Fruit fly (Drosophila melanogaster) whole organism, embryonic: ENCODE data around the gene CG31268.

Source experiments
- Adf1 ChIP-seq: fragments of 200-800 bp; sonication (Bioruptor generic); IDR thresholded peaks from 2 replicates; pipeline ENCODE4 v1.3.6; 2022; ENCODE audit warnings: missing biosample characterization, missing genetic modification characterization
- CG12071 ChIP-seq: fragments of 200-800 bp; sonication (Bioruptor generic); optimal IDR thresholded peaks from 3 replicates; lab custom pipeline; 2018; ENCODE audit warnings: missing biosample characterization, mild to moderate bottlenecking, missing genetic modification characterization
- CG12744 ChIP-seq: fragments of 200-800 bp; sonication (Bioruptor generic); optimal IDR thresholded peaks from 2 replicates; lab custom pipeline; 2016; ENCODE audit warnings: missing biosample characterization, missing genetic modification characterization
- CG12769 ChIP-seq: fragments of 200-800 bp; sonication (Bioruptor generic); optimal IDR thresholded peaks from 2 replicates; lab custom pipeline; 2019; ENCODE audit warnings: missing biosample characterization, mild to moderate bottlenecking, missing genetic modification characterization, moderate library complexity
- CG13296 ChIP-seq: fragments of 200-800 bp; sonication (Bioruptor generic); optimal IDR thresholded peaks from 3 replicates; lab custom pipeline; 2018; ENCODE audit warnings: missing biosample characterization, mild to moderate bottlenecking, missing genetic modification characterization
- CG13775 ChIP-seq: fragments of 200-800 bp; sonication (Bioruptor generic); optimal IDR thresholded peaks from 3 replicates; lab custom pipeline; 2017; ENCODE audit warnings: missing biosample characterization, mild to moderate bottlenecking, missing genetic modification characterization
- CG14710 ChIP-seq: fragments of 200-800 bp; sonication (Bioruptor generic); optimal IDR thresholded peaks from 3 replicates; lab custom pipeline; 2019; ENCODE audit warnings: missing biosample characterization, mild to moderate bottlenecking, missing genetic modification characterization, moderate library complexity
- CG15073 ChIP-seq: fragments of 200-800 bp; sonication (Bioruptor generic); optimal IDR thresholded peaks from 2 replicates; lab custom pipeline; 2016; ENCODE audit warnings: missing biosample characterization, missing genetic modification characterization
- CG16779 ChIP-seq: fragments of 200-800 bp; sonication (Bioruptor generic); IDR thresholded peaks from 2 replicates; pipeline ENCODE4 v1.3.6; 2022; ENCODE audit warnings: missing biosample characterization, missing genetic modification characterization
- CG1792 ChIP-seq: fragments of 200-800 bp; sonication (Bioruptor generic); optimal IDR thresholded peaks from 2 replicates; lab custom pipeline; 2016; ENCODE audit warnings: missing biosample characterization, missing genetic modification characterization
- CG18262 ChIP-seq: fragments of 200-800 bp; optimal IDR thresholded peaks from 3 replicates; lab custom pipeline; 2019; ENCODE audit warnings: missing biosample characterization, mild to moderate bottlenecking, missing genetic modification characterization, moderate library complexity
- CG2202 ChIP-seq: fragments of 200-800 bp; sonication (Bioruptor generic); optimal IDR thresholded peaks from 2 replicates; lab custom pipeline; 2018; ENCODE audit warnings: missing biosample characterization, mild to moderate bottlenecking, missing genetic modification characterization
- CG30020 ChIP-seq: fragments of 200-800 bp; optimal IDR thresholded peaks from 2 replicates; lab custom pipeline; 2019; ENCODE audit warnings: missing biosample characterization, mild to moderate bottlenecking, missing genetic modification characterization, moderate library complexity
- CG3065 ChIP-seq: fragments of 200-800 bp; sonication (Bioruptor generic); optimal IDR thresholded peaks from 2 replicates; lab custom pipeline; 2016; ENCODE audit warnings: missing biosample characterization, missing genetic modification characterization
- CG34224 ChIP-seq: fragments of 200-800 bp; sonication (Bioruptor generic); IDR thresholded peaks from 3 replicates; pipeline ENCODE4 v1.3.6; 2022; ENCODE audit warnings: missing biosample characterization, missing genetic modification characterization; ENCODE audit not compliant: partially characterized antibody
- CG34376 ChIP-seq: fragments of 200-800 bp; sonication (Bioruptor generic); optimal IDR thresholded peaks from 2 replicates; lab custom pipeline; 2018; ENCODE audit warnings: missing biosample characterization, mild to moderate bottlenecking, missing genetic modification characterization
- CG4282 ChIP-seq: fragments of 200-800 bp; sonication (Bioruptor generic); optimal IDR thresholded peaks from 2 replicates; lab custom pipeline; 2016; ENCODE audit warnings: missing biosample characterization, missing genetic modification characterization
- CG6175 ChIP-seq: fragments of 200-800 bp; sonication (Bioruptor generic); IDR thresholded peaks from 3 replicates; pipeline ENCODE4 v1.3.6; 2022; ENCODE audit warnings: missing biosample characterization, missing genetic modification characterization
- CG6272 ChIP-seq: fragments of 200-800 bp; sonication (Bioruptor generic); IDR thresholded peaks from 2 replicates; pipeline ENCODE4 v1.3.6; 2022; ENCODE audit warnings: missing biosample characterization, missing genetic modification characterization
- CG6654 ChIP-seq: fragments of 200-800 bp; sonication (Bioruptor generic); optimal IDR thresholded peaks from 2 replicates; lab custom pipeline; 2017; ENCODE audit warnings: missing biosample characterization, mild to moderate bottlenecking, missing genetic modification characterization
- CG6791 ChIP-seq: fragments of 200-800 bp; sonication (Bioruptor generic); IDR thresholded peaks from 3 replicates; pipeline ENCODE4 v1.3.6; 2022; ENCODE audit warnings: missing biosample characterization, missing genetic modification characterization; ENCODE audit not compliant: partially characterized antibody
- CG6854 ChIP-seq: fragments of 200-800 bp; sonication (Bioruptor generic); optimal IDR thresholded peaks from 3 replicates; lab custom pipeline; 2017; ENCODE audit warnings: missing biosample characterization, mild to moderate bottlenecking, missing genetic modification characterization
- CG7786 ChIP-seq: fragments of 200-800 bp; sonication (Bioruptor generic); optimal IDR thresholded peaks from 2 replicates; lab custom pipeline; 2016; ENCODE audit warnings: missing biosample characterization, missing genetic modification characterization
- CTCF ChIP-seq: fragments of 200-800 bp; sonication (Bioruptor generic); optimal IDR thresholded peaks from 2 replicates; lab custom pipeline; 2017; ENCODE audit warnings: missing biosample characterization, mild to moderate bottlenecking, missing genetic modification characterization, moderate library complexity
- Dbx ChIP-seq: fragments of 200-800 bp; sonication (Bioruptor generic); IDR thresholded peaks from 3 replicates; pipeline ENCODE4 v1.3.6; 2022; ENCODE audit warnings: missing biosample characterization, missing genetic modification characterization
- Dip2 ChIP-seq: fragments of 200-800 bp; sonication (Bioruptor generic); IDR thresholded peaks from 2 replicates; pipeline ENCODE4 v1.3.6; 2022; ENCODE audit warnings: missing biosample characterization, missing genetic modification characterization
- Ets97D ChIP-seq: fragments of 200-800 bp; sonication (Bioruptor generic); optimal IDR thresholded peaks from 3 replicates; lab custom pipeline; 2016; ENCODE audit warnings: missing biosample characterization, missing genetic modification characterization
- Gsc ChIP-seq: fragments of 200-800 bp; sonication (Bioruptor generic); IDR thresholded peaks from 2 replicates; pipeline ENCODE4 v1.3.6; 2022; ENCODE audit warnings: missing biosample characterization, missing genetic modification characterization
- HLH4C ChIP-seq: fragments of 200-800 bp; sonication (Bioruptor generic); IDR thresholded peaks from 3 replicates; pipeline ENCODE4 v1.3.6; 2022; ENCODE audit warnings: missing biosample characterization, missing genetic modification characterization; ENCODE audit not compliant: partially characterized antibody
- HLHmδ ChIP-seq: fragments of 200-800 bp; sonication (Bioruptor generic); optimal IDR thresholded peaks from 2 replicates; lab custom pipeline; 2018; ENCODE audit warnings: missing biosample characterization, mild to moderate bottlenecking, missing genetic modification characterization, moderate library complexity
- Hr3 ChIP-seq: fragments of 200-800 bp; sonication (Bioruptor generic); optimal IDR thresholded peaks from 3 replicates; lab custom pipeline; 2016; ENCODE audit warnings: missing biosample characterization, missing genetic modification characterization
- Lhr ChIP-seq: fragments of 200-800 bp; sonication (Bioruptor generic); optimal IDR thresholded peaks from 3 replicates; lab custom pipeline; 2017; ENCODE audit warnings: mild to moderate bottlenecking, missing biosample characterization, missing genetic modification reagents, missing genetic modification characterization
- NC2α ChIP-seq: fragments of 200-800 bp; sonication (Bioruptor generic); optimal IDR thresholded peaks from 2 replicates; lab custom pipeline; 2016; ENCODE audit warnings: missing biosample characterization, missing genetic modification characterization
- PHDP ChIP-seq: fragments of 200-800 bp; sonication (Bioruptor generic); optimal IDR thresholded peaks from 3 replicates; lab custom pipeline; 2018; ENCODE audit warnings: missing biosample characterization, mild to moderate bottlenecking, missing genetic modification characterization, moderate library complexity
- Vsx1 ChIP-seq: fragments of 200-800 bp; sonication (Bioruptor generic); optimal IDR thresholded peaks from 2 replicates; lab custom pipeline; 2017; ENCODE audit warnings: missing biosample characterization, mild to moderate bottlenecking, missing genetic modification characterization, missing genetic modification reagents
- bowl ChIP-seq: fragments of 200-800 bp; sonication (Bioruptor generic); IDR thresholded peaks from 2 replicates; pipeline ENCODE4 v1.3.6; 2022; ENCODE audit warnings: missing biosample characterization, missing genetic modification characterization
- cas ChIP-seq: fragments of 200-800 bp; sonication (Bioruptor generic); IDR thresholded peaks from 2 replicates; pipeline ENCODE4 v1.3.6; 2022; ENCODE audit warnings: missing biosample characterization, missing genetic modification characterization
- dan ChIP-seq: fragments of 200-800 bp; sonication (Bioruptor generic); IDR thresholded peaks from 2 replicates; pipeline ENCODE4 v1.3.6; 2022; ENCODE audit warnings: missing biosample characterization, missing genetic modification characterization
- ewg ChIP-seq: fragments of 200-800 bp; sonication (Bioruptor generic); optimal IDR thresholded peaks from 3 replicates; lab custom pipeline; 2017; ENCODE audit warnings: mild to moderate bottlenecking, missing biosample characterization, missing genetic modification reagents, missing genetic modification characterization
- inv ChIP-seq: fragments of 200-800 bp; sonication (Bioruptor generic); IDR thresholded peaks from 2 replicates; pipeline ENCODE4 v1.3.6; 2022; ENCODE audit warnings: missing biosample characterization, missing genetic modification characterization; ENCODE audit not compliant: partially characterized antibody
- klu ChIP-seq: fragments of 200-800 bp; sonication (Bioruptor generic); IDR thresholded peaks from 2 replicates; pipeline ENCODE4 v1.3.6; 2022; ENCODE audit warnings: missing biosample characterization, missing genetic modification characterization
- lab ChIP-seq: fragments of 200-800 bp; sonication (Bioruptor generic); optimal IDR thresholded peaks from 3 replicates; lab custom pipeline; 2017; ENCODE audit warnings: missing biosample characterization, missing genetic modification characterization, mild to moderate bottlenecking, moderate library complexity, missing genetic modification reagents
- mld ChIP-seq: fragments of 200-800 bp; sonication (Bioruptor generic); IDR thresholded peaks from 3 replicates; pipeline ENCODE4 v1.3.6; 2022; ENCODE audit warnings: missing biosample characterization, missing genetic modification characterization; ENCODE audit not compliant: partially characterized antibody
- pfk ChIP-seq: fragments of 200-800 bp; sonication (Bioruptor generic); optimal IDR thresholded peaks from 2 replicates; lab custom pipeline; 2018; ENCODE audit warnings: missing biosample characterization, mild to moderate bottlenecking, missing genetic modification characterization, moderate library complexity
- repo ChIP-seq: fragments of 200-800 bp; sonication (Bioruptor generic); optimal IDR thresholded peaks from 2 replicates; lab custom pipeline; 2016; ENCODE audit warnings: missing biosample characterization, missing genetic modification characterization
- sens ChIP-seq: fragments of 200-800 bp; sonication (Bioruptor generic); peaks from one replicate; lab custom pipeline; 2016; ENCODE audit warnings: missing biosample characterization, missing genetic modification characterization
- seq ChIP-seq: fragments of 200-800 bp; sonication (Bioruptor generic); IDR thresholded peaks from 2 replicates; pipeline ENCODE4 v1.3.6; 2022; ENCODE audit warnings: missing biosample characterization, missing genetic modification characterization
- sob ChIP-seq: fragments of 200-800 bp; sonication (Bioruptor generic); IDR thresholded peaks from 2 replicates; pipeline ENCODE4 v1.3.6; 2022; ENCODE audit warnings: missing biosample characterization, missing genetic modification characterization
- tll ChIP-seq, 2 experiments: fragments of 200-800 bp in 1 of 2; fragments of >200 bp in 1 of 2; sonication (Bioruptor generic) in 1 of 2; optimal IDR thresholded peaks; 2 replicates each; lab custom pipeline; 2017 to 2019; ENCODE audit warnings: missing biosample characterization in 2 of 2, missing genetic modification characterization in 2 of 2, mild to moderate bottlenecking in 1 of 2, moderate library complexity in 1 of 2
- trh ChIP-seq: fragments of 200-800 bp; sonication (Bioruptor generic); optimal IDR thresholded peaks from 2 replicates; lab custom pipeline; 2016; ENCODE audit warnings: missing biosample characterization, missing genetic modification characterization
- twi ChIP-seq: fragments of 200-800 bp; optimal IDR thresholded peaks from 2 replicates; lab custom pipeline; 2019; ENCODE audit warnings: missing biosample characterization, mild to moderate bottlenecking, missing genetic modification characterization, moderate library complexity
- wor ChIP-seq: fragments of 200-800 bp; sonication (Bioruptor generic); IDR thresholded peaks from 2 replicates; pipeline ENCODE4 v1.3.6; 2022; ENCODE audit warnings: missing biosample characterization, missing genetic modification characterization

CG31268 gene

dm6 chr3R:17060244-17060664, 28.7 kb downstream of the CG31268 start (continued):
- TF ChIP-seq trh (GFP tag; lab: Kevin White, UChicago): no peak
- TF ChIP-seq CG7786 (GFP tag; lab: Kevin White, UChicago): peak; percentile 19
- TF ChIP-seq cas (GFP tag; lab: Robert Waterston, UW): no peak
- no peak for TF ChIP-seq HLH4C (GFP tag; lab: Robert Waterston, UW)
- no peak for TF ChIP-seq Lhr (GFP tag; lab: Kevin White, UChicago)
- peak; percentile 41 for TF ChIP-seq CG13775
- TF ChIP-seq CG3065 (GFP tag; lab: Kevin White, UChicago): no peak
- no peak for TF ChIP-seq Adf1 (GFP tag; lab: Robert Waterston, UW)
- no peak for TF ChIP-seq CG16779 (GFP tag; lab: Robert Waterston, UW)
- TF ChIP-seq dan (GFP tag; lab: Robert Waterston, UW): no peak
- no peak for TF ChIP-seq CG13296 (GFP tag; lab: Kevin White, UChicago)
- no peak for TF ChIP-seq CG30020
- TF ChIP-seq NC2α: no peak
- TF ChIP-seq CG6654 (GFP tag; lab: Kevin White, UChicago): peak; percentile 31
- peak; percentile 35 for TF ChIP-seq lab (GFP tag; lab: Kevin White, UChicago)
- no peak for TF ChIP-seq CG34224
- no peak for TF ChIP-seq CG12769 (tag; lab: Kevin White, UChicago)
- no peak for TF ChIP-seq CG15073
- no peak; the same call in none of the 2 replicates for TF ChIP-seq seq (GFP tag; lab: Robert Waterston, UW)
- peak; percentile 24 for TF ChIP-seq Vsx1 (GFP tag; lab: Kevin White, UChicago)
- no peak for TF ChIP-seq CG12071 (GFP tag; lab: Kevin White, UChicago)
- peak; percentile 49; the same call in 1 of the 2 replicates for TF ChIP-seq wor (GFP tag; lab: Robert Waterston, UW)
- TF ChIP-seq CG34376 (GFP tag; lab: Kevin White, UChicago): no peak
- TF ChIP-seq Ets97D (GFP tag; lab: Kevin White, UChicago): no peak
- TF ChIP-seq sob (GFP tag; lab: Robert Waterston, UW): no peak
- TF ChIP-seq Gsc (GFP tag; lab: Robert Waterston, UW): no peak
- TF ChIP-seq CG2202: no peak
- TF ChIP-seq klu (GFP tag; lab: Robert Waterston, UW): no peak
- no peak for TF ChIP-seq CTCF (GFP tag; lab: Kevin White, UChicago)
- no peak for TF ChIP-seq inv (GFP tag; lab: Robert Waterston, UW)
- no peak for TF ChIP-seq Dbx (GFP tag; lab: Robert Waterston, UW)
- TF ChIP-seq tll (GFP tag; optimal IDR thresholded peaks at IDR 0.05; lab: Kevin White, UChicago): no peak
- peak; percentile 41 for TF ChIP-seq Hr3 (GFP tag; lab: Kevin White, UChicago)
- TF ChIP-seq CG18262 (tag; lab: Kevin White, UChicago): peak; percentile 79
- TF ChIP-seq HLHmδ: no peak
- TF ChIP-seq CG14710 (tag; lab: Kevin White, UChicago): peak; percentile 48
- TF ChIP-seq Dip2 (GFP tag; lab: Robert Waterston, UW): no peak
- no peak for TF ChIP-seq CG6272 (GFP tag; lab: Robert Waterston, UW)
- TF ChIP-seq CG6175 (GFP tag; lab: Robert Waterston, UW): no peak
- TF ChIP-seq PHDP (tag; lab: Kevin White, UChicago): peak; percentile 43
- peak; percentile 15 for TF ChIP-seq CG12744 (GFP tag; lab: Kevin White, UChicago)
- TF ChIP-seq bowl (GFP tag; lab: Robert Waterston, UW): 0 out of 2 replicates have a peak, but pooled peaks have one; percentile 27
- TF ChIP-seq ewg (GFP tag; lab: Kevin White, UChicago): peak; percentile 21
- TF ChIP-seq sens (GFP tag; lab: Kevin White, UChicago): peak; percentile 94
- TF ChIP-seq twi (tag; lab: Kevin White, UChicago): no peak
- TF ChIP-seq CG1792 (GFP tag; lab: Kevin White, UChicago): no peak
- no peak for TF ChIP-seq mld
- no peak for TF ChIP-seq repo (GFP tag; lab: Kevin White, UChicago)
- TF ChIP-seq CG6791: no peak
- no peak for TF ChIP-seq pfk
- TF ChIP-seq CG6854 (GFP tag; lab: Kevin White, UChicago): no peak
- TF ChIP-seq CG4282: no peak
